Worm (Caenorhabditis elegans) whole organism, young adult: ENCODE measurements around the gene rpb-11.
A peak's percentile ranks its signal among the peaks of the same experiment; 100 is the strongest.

Experiments used
- B0019.2 ChIP-seq: fragments of 200-800 bp; sonication (Bioruptor generic); conservative IDR thresholded peaks from 2 replicates; pipeline ENCODE4 v1.3.6; 2022; ENCODE audit warnings: missing genetic modification reagents, missing genetic modification characterization, missing compliant biosample characterization
- B0035.1 ChIP-seq: sonication (generic microtip); optimal IDR thresholded peaks from 2 replicates; lab custom pipeline; 2016; ENCODE audit warnings: missing genetic modification characterization, mild to moderate bottlenecking, missing compliant biosample characterization, missing genotype, missing genetic modification reagents
- D2030.7 ChIP-seq: fragments of 200-800 bp; sonication (Bioruptor generic); IDR thresholded peaks from 2 replicates; pipeline ENCODE4 v1.3.6; 2022; ENCODE audit warnings: missing genetic modification reagents, missing genetic modification characterization, missing compliant biosample characterization
- F10E7.11 ChIP-seq: sonication (generic microtip); optimal IDR thresholded peaks from 2 replicates; lab custom pipeline; 2017; ENCODE audit warnings: mild to moderate bottlenecking, missing genetic modification characterization, moderate library complexity, missing compliant biosample characterization
- F33H1.4 ChIP-seq: fragments of 200-800 bp; sonication (Bioruptor generic); IDR thresholded peaks from 2 replicates; pipeline ENCODE4 v1.3.6; 2022; ENCODE audit warnings: missing genetic modification reagents, missing genetic modification characterization, missing compliant biosample characterization
- F37B4.10 ChIP-seq: fragments of 200-800 bp; sonication (Bioruptor generic); IDR thresholded peaks from 2 replicates; pipeline ENCODE4 v1.3.6; 2022; ENCODE audit warnings: missing genetic modification characterization, missing compliant biosample characterization
- T26A5.8 ChIP-seq: sonication (generic microtip); optimal IDR thresholded peaks from 2 replicates; lab custom pipeline; 2016; ENCODE audit warnings: missing genetic modification characterization, missing compliant biosample characterization
- Y67H2A.10 ChIP-seq: fragments of 200-800 bp; sonication (Bioruptor generic); conservative IDR thresholded peaks from 2 replicates; pipeline ENCODE4 v1.3.6; 2022; ENCODE audit warnings: missing genetic modification reagents, missing genetic modification characterization, missing compliant biosample characterization
- ZK185.1 ChIP-seq: sonication (generic microtip); optimal IDR thresholded peaks from 2 replicates; lab custom pipeline; 2016; ENCODE audit warnings: mild to moderate bottlenecking, missing genetic modification characterization, missing compliant biosample characterization; ENCODE audit not compliant: poor library complexity, severe bottlenecking
- akir-1 ChIP-seq: fragments of 200-800 bp; sonication (Bioruptor generic); optimal IDR thresholded peaks from 2 replicates; lab custom pipeline; 2018; ENCODE audit warnings: mild to moderate bottlenecking, missing genetic modification characterization, moderate library complexity, missing compliant biosample characterization
- attf-5 ChIP-seq: fragments of 200-800 bp; sonication (Bioruptor generic); optimal IDR thresholded peaks from 2 replicates; lab custom pipeline; 2018; ENCODE audit warnings: mild to moderate bottlenecking, missing genetic modification characterization, missing compliant biosample characterization
- attf-6 ChIP-seq: fragments of 200-800 bp; sonication (Bioruptor generic); IDR thresholded peaks from 2 replicates; pipeline ENCODE4 v1.3.6; 2022; ENCODE audit warnings: missing genetic modification reagents, missing genetic modification characterization, missing compliant biosample characterization
- bed-1 ChIP-seq: fragments of 200-800 bp; sonication (Bioruptor generic); IDR thresholded peaks from 2 replicates; pipeline ENCODE4 v1.3.6; 2022; ENCODE audit warnings: missing genetic modification reagents, missing genetic modification characterization, missing compliant biosample characterization
- ceh-27 ChIP-seq: fragments of 200-800 bp; sonication (Bioruptor generic); optimal IDR thresholded peaks from 2 replicates; lab custom pipeline; 2018; ENCODE audit warnings: mild to moderate bottlenecking, missing genetic modification characterization, moderate library complexity, missing compliant biosample characterization
- die-1 ChIP-seq: sonication (generic microtip); optimal IDR thresholded peaks from 2 replicates; lab custom pipeline; 2016; ENCODE audit warnings: missing genotype, mild to moderate bottlenecking, missing genetic modification characterization, missing compliant biosample characterization
- dpff-1 ChIP-seq: sonication (generic microtip); optimal IDR thresholded peaks from 2 replicates; lab custom pipeline; 2017; ENCODE audit warnings: mild to moderate bottlenecking, missing genetic modification characterization, missing compliant biosample characterization
- ekl-4 ChIP-seq: fragments of 200-800 bp; sonication (Bioruptor generic); IDR thresholded peaks from 2 replicates; pipeline ENCODE4 v1.3.6; 2022; ENCODE audit warnings: missing genetic modification reagents, missing genetic modification characterization, missing compliant biosample characterization
- gei-17 ChIP-seq: fragments of 200-800 bp; sonication (Bioruptor generic); optimal IDR thresholded peaks from 2 replicates; lab custom pipeline; 2018; ENCODE audit warnings: mild to moderate bottlenecking, missing genetic modification characterization, missing compliant biosample characterization
- hlh-12 ChIP-seq: sonication (generic microtip); optimal IDR thresholded peaks from 2 replicates; lab custom pipeline; 2016; ENCODE audit warnings: missing genetic modification characterization, missing compliant biosample characterization
- let-526 ChIP-seq: fragments of 200-800 bp; sonication (Bioruptor generic); IDR thresholded peaks from 2 replicates; pipeline ENCODE4 v1.3.6; 2022; ENCODE audit warnings: missing genetic modification reagents, missing genetic modification characterization, missing compliant biosample characterization
- lin-26 ChIP-seq: fragments of 200-800 bp; sonication (Bioruptor generic); IDR thresholded peaks from 2 replicates; pipeline ENCODE4 v1.3.6; 2022; ENCODE audit warnings: missing genetic modification reagents, missing genetic modification characterization, missing compliant biosample characterization
- lin-40 ChIP-seq: sonication (generic microtip); optimal IDR thresholded peaks from 2 replicates; lab custom pipeline; 2016; ENCODE audit warnings: missing genetic modification characterization, mild to moderate bottlenecking, missing compliant biosample characterization, missing genotype, missing genetic modification reagents
- lin-54 ChIP-seq: fragments of 200-800 bp; sonication (Bioruptor generic); optimal IDR thresholded peaks from 2 replicates; lab custom pipeline; 2018; ENCODE audit warnings: mild to moderate bottlenecking, missing genetic modification characterization, missing compliant biosample characterization
- lsl-1 ChIP-seq: fragments of 200-800 bp; sonication (Bioruptor generic); optimal IDR thresholded peaks from 2 replicates; lab custom pipeline; 2018; ENCODE audit warnings: mild to moderate bottlenecking, missing genetic modification characterization, moderate library complexity, missing compliant biosample characterization
- madf-6 ChIP-seq: fragments of 200-800 bp; sonication (Bioruptor generic); IDR thresholded peaks from 2 replicates; pipeline ENCODE4 v1.3.6; 2022; ENCODE audit warnings: missing genetic modification reagents, missing genetic modification characterization, missing compliant biosample characterization
- mcd-1 ChIP-seq: fragments of 200-800 bp; sonication (Bioruptor generic); IDR thresholded peaks from 2 replicates; pipeline ENCODE4 v1.3.6; 2022; ENCODE audit warnings: missing genetic modification reagents, missing genetic modification characterization, missing compliant biosample characterization
- mel-28 ChIP-seq: sonication (generic microtip); optimal IDR thresholded peaks from 2 replicates; lab custom pipeline; 2016; ENCODE audit warnings: borderline replicate concordance, mild to moderate bottlenecking, missing genetic modification characterization, missing compliant biosample characterization
- mes-4 ChIP-seq: sonication (generic microtip); optimal IDR thresholded peaks from 2 replicates; lab custom pipeline; 2016; ENCODE audit warnings: missing genotype, missing genetic modification characterization, missing compliant biosample characterization
- nfya-1 ChIP-seq: sonication (generic microtip); optimal IDR thresholded peaks from 2 replicates; lab custom pipeline; 2017; ENCODE audit warnings: antibody characterized with exemption, missing compliant biosample characterization, missing genetic modification characterization, borderline replicate concordance; ENCODE audit not compliant: insufficient read depth
- nfyb-1 ChIP-seq: fragments of 200-800 bp; sonication (Bioruptor generic); IDR thresholded peaks from 2 replicates; pipeline ENCODE4 v1.3.6; 2022; ENCODE audit warnings: missing genetic modification reagents, missing genetic modification characterization, missing compliant biosample characterization
- nhr-120 ChIP-seq: fragments of 200-800 bp; sonication (Bioruptor generic); IDR thresholded peaks from 2 replicates; pipeline ENCODE4 v1.3.6; 2022; ENCODE audit warnings: missing genetic modification characterization, missing compliant biosample characterization
- pbrm-1 ChIP-seq: fragments of 200-800 bp; sonication (Bioruptor generic); IDR thresholded peaks from 2 replicates; pipeline ENCODE4 v1.3.6; 2022; ENCODE audit warnings: missing genetic modification reagents, missing genetic modification characterization, missing compliant biosample characterization
- rec-8 ChIP-seq, 2 experiments: sonication (generic microtip); optimal IDR thresholded peaks; 2 replicates each; lab custom pipeline; 2016; ENCODE audit warnings: mild to moderate bottlenecking in 2 of 2, missing genetic modification characterization in 2 of 2, missing genetic modification reagents in 2 of 2, missing genotype in 2 of 2, missing biosample characterization in 1 of 2, missing compliant biosample characterization in 1 of 2, moderate library complexity in 1 of 2
- repo-1 ChIP-seq: sonication (generic microtip); optimal IDR thresholded peaks from 2 replicates; lab custom pipeline; 2017; ENCODE audit warnings: mild to moderate bottlenecking, missing genetic modification characterization, missing compliant biosample characterization
- snpc-1.1 ChIP-seq: sonication (generic microtip); optimal IDR thresholded peaks from 2 replicates; lab custom pipeline; 2017; ENCODE audit warnings: missing genetic modification characterization, mild to moderate bottlenecking, missing compliant biosample characterization, antibody characterized with exemption, moderate library complexity, missing genotype, missing genetic modification reagents; ENCODE audit not compliant: insufficient read depth
- sptf-2 ChIP-seq: fragments of 200-800 bp; sonication (Bioruptor generic); optimal IDR thresholded peaks from 2 replicates; lab custom pipeline; 2018; ENCODE audit warnings: mild to moderate bottlenecking, missing genetic modification characterization, missing compliant biosample characterization
- tbx-9 ChIP-seq: sonication (generic microtip); optimal IDR thresholded peaks from 2 replicates; lab custom pipeline; 2016; ENCODE audit warnings: borderline replicate concordance, missing genetic modification characterization, inconsistent platforms, missing compliant biosample characterization
- tlf-1 ChIP-seq: fragments of 200-800 bp; sonication (Bioruptor generic); optimal IDR thresholded peaks from 2 replicates; lab custom pipeline; 2018; ENCODE audit warnings: mild to moderate bottlenecking, missing genetic modification characterization, missing compliant biosample characterization
- xnd-1 ChIP-seq: sonication (generic microtip); optimal IDR thresholded peaks from 2 replicates; lab custom pipeline; 2016; ENCODE audit warnings: missing genotype, missing genetic modification reagents, missing genetic modification characterization, missing compliant biosample characterization
- zfh-2 ChIP-seq: fragments of 200-800 bp; sonication (Bioruptor generic); conservative IDR thresholded peaks from 2 replicates; pipeline ENCODE4 v1.3.6; 2022; ENCODE audit warnings: missing genetic modification reagents, missing genetic modification characterization, missing compliant biosample characterization
- ztf-18 ChIP-seq: sonication (generic microtip); optimal IDR thresholded peaks from 2 replicates; lab custom pipeline; 2016; ENCODE audit warnings: missing genotype, mild to moderate bottlenecking, missing genetic modification characterization, missing compliant biosample characterization
- ztf-22 ChIP-seq: fragments of 200-800 bp; sonication (Bioruptor generic); optimal IDR thresholded peaks from 2 replicates; lab custom pipeline; 2018; ENCODE audit warnings: mild to moderate bottlenecking, missing genetic modification characterization, moderate library complexity, missing compliant biosample characterization
- ztf-3 ChIP-seq: fragments of 200-800 bp; sonication (Bioruptor generic); optimal IDR thresholded peaks from 2 replicates; lab custom pipeline; 2018; ENCODE audit warnings: mild to moderate bottlenecking, missing genetic modification characterization, missing compliant biosample characterization
- ztf-6 ChIP-seq: fragments of 200-800 bp; sonication (Bioruptor generic); IDR thresholded peaks from 2 replicates; pipeline ENCODE4 v1.3.6; 2022; ENCODE audit warnings: missing genetic modification reagents, missing genetic modification characterization, missing compliant biosample characterization

rpb-11 gene

ce11 chrII:14063044-14063500 is 3.2 kb downstream of the rpb-11 start, which contains the start of gene lem-2 (continued):
- TF ChIP-seq B0019.2 (GFP tag; lab: Robert Waterston, UW) = no peak
- TF ChIP-seq B0035.1 (tag; lab: Kevin White, UChicago) = peak; percentile 12
- no peak for TF ChIP-seq nfyb-1
- TF ChIP-seq ztf-18 (tag; lab: Kevin White, UChicago) = peak; percentile 84
- TF ChIP-seq hlh-12 (tag; lab: Kevin White, UChicago) = no peak
- TF ChIP-seq attf-5 (GFP tag; lab: Kevin White, UChicago) = peak; percentile 91
- TF ChIP-seq, all 124 proteins: peak for 41

ce11 chrII:14064051-14064450 is 4.2 kb downstream of the rpb-11 start:
- TF ChIP-seq pbrm-1 (no peak), ztf-22 (no peak), nhr-120 (GFP tag; lab: Robert Waterston, UW) (no peak), Y67H2A.10 (GFP tag; lab: Robert Waterston, UW) (no peak), lin-40 (tag; lab: Kevin White, UChicago) (no peak), F10E7.11 (tag; lab: Kevin White, UChicago) (no peak), madf-6 (GFP tag; lab: Robert Waterston, UW) (no peak), lin-54 (GFP tag; lab: Kevin White, UChicago) (no peak), repo-1 (tag; lab: Kevin White, UChicago) (no peak), F33H1.4 (GFP tag; lab: Robert Waterston, UW) (no peak), akir-1 (no peak), tlf-1 (GFP tag; lab: Kevin White, UChicago) (no peak), ztf-6 (no peak), zfh-2 (GFP tag; lab: Robert Waterston, UW) (no peak), xnd-1 (tag; lab: Kevin White, UChicago) (no peak), mel-28 (tag; lab: Kevin White, UChicago) (no peak), bed-1 (GFP tag; lab: Robert Waterston, UW) (no peak), ZK185.1 (tag; lab: Kevin White, UChicago) (no peak)

- TF ChIP-seq lsl-1 (GFP tag; lab: Kevin White, UChicago) = no peak
- 0 out of 2 replicates have a peak, but pooled peaks have one; percentile 15 for TF ChIP-seq mcd-1 (GFP tag; lab: Robert Waterston, UW)
- no peak for TF ChIP-seq attf-6 (GFP tag; lab: Robert Waterston, UW)
- no peak for TF ChIP-seq lin-54 (GFP tag; lab: Kevin White, UChicago)
- no peak for TF ChIP-seq lin-40 (tag; lab: Kevin White, UChicago)
- TF ChIP-seq ztf-3 (GFP tag; lab: Kevin White, UChicago) = no peak
- TF ChIP-seq T26A5.8 (tag; lab: Kevin White, UChicago) = no peak
- no peak for TF ChIP-seq mes-4 (tag; lab: Kevin White, UChicago)
- no peak for TF ChIP-seq let-526
- no peak for TF ChIP-seq rec-8 (tag; optimal IDR thresholded peaks at IDR 0.05; lab: Kevin White, UChicago)
- no peak for TF ChIP-seq B0035.1 (tag; lab: Kevin White, UChicago)
- no peak for TF ChIP-seq ceh-27 (GFP tag; lab: Kevin White, UChicago)
- no peak for TF ChIP-seq ztf-18 (tag; lab: Kevin White, UChicago)
- TF ChIP-seq zfh-2 (GFP tag; lab: Robert Waterston, UW) = peak; percentile 88
- TF ChIP-seq ekl-4 (GFP tag; lab: Robert Waterston, UW) = no peak
- peak; percentile 31; the same call in 1 of the 2 replicates for TF ChIP-seq madf-6 (GFP tag; lab: Robert Waterston, UW)
- no peak for TF ChIP-seq F37B4.10
- TF ChIP-seq nfya-1 = no peak
- TF ChIP-seq D2030.7 (GFP tag; lab: Robert Waterston, UW) = no peak
- TF ChIP-seq snpc-1.1 (tag; lab: Kevin White, UChicago) = no peak
- TF ChIP-seq B0019.2 (GFP tag; lab: Robert Waterston, UW) = no peak
- 0 out of 2 replicates have a peak, but pooled peaks have one; percentile 39 for TF ChIP-seq lin-26 (GFP tag; lab: Robert Waterston, UW)
- no peak for TF ChIP-seq gei-17 (GFP tag; lab: Kevin White, UChicago)
- no peak for TF ChIP-seq die-1
- no peak for TF ChIP-seq tbx-9
- no peak for TF ChIP-seq dpff-1
- TF ChIP-seq sptf-2 = no peak
These were observed 5.6 kb downstream of the rpb-11 start for ce11 chrII:14065486-14065885.
